Worm (Caenorhabditis elegans): ENCODE results near the gene acr-16.
A peak's percentile ranks its signal among the peaks of the same experiment; 100 is the strongest.

Gene acr-16

ce11 chrV:8518283-8518682, 42.7 kb upstream of the acr-16 start:
- TF ChIP-seq daf-12 (tag; optimal IDR thresholded peaks at IDR 0.05): no peak
- no peak for TF ChIP-seq R02D3.7 (tag; optimal IDR thresholded peaks at IDR 0.05)
- no peak for TF ChIP-seq mdl-1 (tag; optimal IDR thresholded peaks at IDR 0.05)
- TF ChIP-seq nhr-237 (tag; optimal IDR thresholded peaks at IDR 0.05): no peak
- TF ChIP-seq ceh-82 (tag; optimal IDR thresholded peaks at IDR 0.05): no peak
- TF ChIP-seq nhr-67 (tag; optimal IDR thresholded peaks at IDR 0.05): no peak
- TF ChIP-seq ama-1 (optimal IDR thresholded peaks at IDR 0.05): no peak
- TF ChIP-seq unc-62 (GFP tag; optimal IDR thresholded peaks at IDR 0.05): no peak
- TF ChIP-seq ceh-28 (tag; optimal IDR thresholded peaks at IDR 0.05): no peak
- no peak for TF ChIP-seq ZK546.5 (tag; optimal IDR thresholded peaks at IDR 0.05)
- TF ChIP-seq nhr-23 (tag; optimal IDR thresholded peaks at IDR 0.05): no peak
- no peak for TF ChIP-seq ztf-4 (tag; optimal IDR thresholded peaks at IDR 0.05)
- no peak for TF ChIP-seq snpc-4 (tag; optimal IDR thresholded peaks at IDR 0.05)
- TF ChIP-seq nhr-12 (tag; optimal IDR thresholded peaks at IDR 0.05): no peak
- TF ChIP-seq mml-1 (tag; optimal IDR thresholded peaks at IDR 0.05): no peak
- TF ChIP-seq nfya-1 (tag; optimal IDR thresholded peaks at IDR 0.05; ENCODE audit: insufficient read depth): peak; percentile 54
- peak; percentile 53 for TF ChIP-seq hmg-11 (tag; optimal IDR thresholded peaks at IDR 0.05)
- no peak for TF ChIP-seq egl-5 (tag; optimal IDR thresholded peaks at IDR 0.05)
- TF ChIP-seq lin-39 (tag; optimal IDR thresholded peaks at IDR 0.05): peak; percentile 39
- TF ChIP-seq sea-2 (GFP tag; optimal IDR thresholded peaks at IDR 0.05): no peak
- no peak for TF ChIP-seq eor-1 (tag; optimal IDR thresholded peaks at IDR 0.05)
- TF ChIP-seq ztf-11 (tag; optimal IDR thresholded peaks at IDR 0.05): no peak
- no peak for TF ChIP-seq tbx-2 (tag; optimal IDR thresholded peaks at IDR 0.05)
- no peak for TF ChIP-seq zag-1 (tag; optimal IDR thresholded peaks at IDR 0.05)

ce11 chrV:8518822-8519392, 42.1 kb upstream of the acr-16 start, which contains the start of gene F45F2.10:
TSS of gene F45F2.10 (minus strand) at chrV:8518872.
- TF ChIP-seq ceh-82 (tag; optimal IDR thresholded peaks at IDR 0.05): no peak
- no peak for TF ChIP-seq mml-1 (tag; optimal IDR thresholded peaks at IDR 0.05)
- TF ChIP-seq mdl-1 (tag; optimal IDR thresholded peaks at IDR 0.05): no peak
- TF ChIP-seq ceh-16 (tag; optimal IDR thresholded peaks at IDR 0.05): no peak
- TF ChIP-seq nhr-25 (tag; optimal IDR thresholded peaks at IDR 0.05): no peak
- no peak for TF ChIP-seq elt-3 (tag; optimal IDR thresholded peaks at IDR 0.05)
- peak; percentile 45 for TF ChIP-seq pha-4 (tag; optimal IDR thresholded peaks at IDR 0.05)
- peak; percentile 26 for TF ChIP-seq elt-2 (tag; optimal IDR thresholded peaks at IDR 0.05)
- TF ChIP-seq fos-1 (tag; optimal IDR thresholded peaks at IDR 0.05): no peak
- no peak for TF ChIP-seq hmg-11 (tag; optimal IDR thresholded peaks at IDR 0.05)
- no peak for TF ChIP-seq nhr-237 (tag; optimal IDR thresholded peaks at IDR 0.05)
- TF ChIP-seq aly-2 (tag; optimal IDR thresholded peaks at IDR 0.05): no peak
- peak; percentile 76 for TF ChIP-seq R02D3.7 (tag; optimal IDR thresholded peaks at IDR 0.05)
- TF ChIP-seq zag-1 (tag; optimal IDR thresholded peaks at IDR 0.05): no peak
- TF ChIP-seq snpc-4 (tag; optimal IDR thresholded peaks at IDR 0.05): peak; percentile 25
- peak; percentile 10 for TF ChIP-seq lin-39 (tag; optimal IDR thresholded peaks at IDR 0.05)
- peak; percentile 9 for TF ChIP-seq lin-15B (tag; optimal IDR thresholded peaks at IDR 0.05)
- no peak for TF ChIP-seq egl-5 (tag; optimal IDR thresholded peaks at IDR 0.05)
- TF ChIP-seq ceh-28 (tag; optimal IDR thresholded peaks at IDR 0.05): no peak
- TF ChIP-seq ztf-4 (tag; optimal IDR thresholded peaks at IDR 0.05): no peak

ce11 chrV:8520846-8521553, 40.0 kb upstream of the acr-16 start, which contains the start of the genes F45F2.11 and otpl-7:
TSS of gene F45F2.11 (minus strand) at chrV:8520896.
TSS of gene otpl-7 (plus strand) at chrV:8521503.
- TF ChIP-seq pha-4 (tag; optimal IDR thresholded peaks at IDR 0.05) (peak; percentile 2), skn-1 (tag; optimal IDR thresholded peaks at IDR 0.05) (no peak), ceh-82 (tag; optimal IDR thresholded peaks at IDR 0.05) (no peak), unc-62 (GFP tag; optimal IDR thresholded peaks at IDR 0.05) (no peak)

ce11 chrV:8525774-8526173, 35.2 kb upstream of the acr-16 start, which contains the start of gene otpl-6:
TSS of gene otpl-6 (plus strand) at chrV:8526074.
- TF ChIP-seq pha-4 (tag; optimal IDR thresholded peaks at IDR 0.05) (peak; percentile 22), pqm-1 (tag; optimal IDR thresholded peaks at IDR 0.05) (no peak)

Measured in whole organism, L3 larva.